Fruit fly (Drosophila melanogaster): ENCODE results near the gene CG46317.

Gene CG46317

DNA sequence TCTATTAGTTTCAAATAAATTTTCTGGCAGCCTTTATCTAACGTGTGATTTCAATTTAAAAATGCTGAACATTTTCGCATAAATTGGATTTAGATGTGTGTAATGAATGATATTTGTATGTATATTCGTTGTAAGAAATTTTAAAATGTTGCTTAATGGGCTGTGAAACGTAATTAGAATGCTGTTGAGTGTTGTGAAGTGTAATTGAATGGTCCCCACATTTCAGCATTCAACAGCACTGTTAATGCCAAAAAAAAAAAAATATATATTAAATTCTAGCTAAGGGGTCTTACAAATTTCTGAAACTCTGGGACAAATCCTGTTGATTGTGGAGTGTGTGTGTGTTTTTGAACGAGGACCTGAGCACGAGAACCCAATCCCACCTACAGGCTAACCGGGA lies 4.1 kb downstream of the CG46317 start:
- TF ChIP-seq Mio (GFP tag; optimal IDR thresholded peaks at IDR 0.05) (no peak), Dfd (GFP tag; optimal IDR thresholded peaks at IDR 0.05) (peak; percentile 11), Jra (GFP tag; optimal IDR thresholded peaks at IDR 0.05) (no peak), usp (GFP tag; optimal IDR thresholded peaks at IDR 0.05) (no peak), Sp1 (GFP tag; optimal IDR thresholded peaks at IDR 0.05) (no peak), Myc (optimal IDR thresholded peaks at IDR 0.05) (no peak)

DNA sequence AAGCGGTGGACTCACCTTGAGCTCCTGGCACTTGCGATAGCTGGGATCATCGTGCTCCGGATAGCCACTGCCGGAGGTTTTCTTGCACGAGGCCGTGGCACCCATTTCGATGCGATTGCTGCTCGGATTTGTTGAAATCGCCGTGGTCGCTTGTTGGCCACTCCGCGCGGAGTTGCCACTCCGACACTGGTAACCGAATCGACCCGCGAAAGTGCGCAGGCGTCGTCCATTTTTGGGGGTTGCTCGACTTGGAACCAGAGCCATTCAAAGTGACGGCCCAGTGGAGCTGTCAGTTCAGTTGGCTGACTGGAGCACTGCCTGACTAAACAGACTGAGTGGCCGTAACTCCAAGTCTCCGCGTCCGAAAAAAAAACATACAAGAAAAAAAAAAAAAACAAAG lies 5.1 kb downstream of the CG46317 start, which contains the start of the genes CG13404 and na:
TSS of gene CG13404 (minus strand) at position 176 of the 400 bp plus-strand sequence.
TSS of gene na (plus strand) at position 293 of the 400 bp plus-strand sequence.
- TF ChIP-seq Dif (GFP tag; optimal IDR thresholded peaks at IDR 0.05; ENCODE audit: partially characterized antibody) (no peak), Hr78 (GFP tag; optimal IDR thresholded peaks at IDR 0.05) (no peak), Rel (GFP tag; optimal IDR thresholded peaks at IDR 0.05) (no peak), Rel (tag; optimal IDR thresholded peaks at IDR 0.05) (no peak), Hr83 (GFP tag; optimal IDR thresholded peaks at IDR 0.05; ENCODE audit: poor library complexity, severe bottlenecking) (no peak), br (GFP tag; optimal IDR thresholded peaks at IDR 0.05) (no peak)

DNA sequence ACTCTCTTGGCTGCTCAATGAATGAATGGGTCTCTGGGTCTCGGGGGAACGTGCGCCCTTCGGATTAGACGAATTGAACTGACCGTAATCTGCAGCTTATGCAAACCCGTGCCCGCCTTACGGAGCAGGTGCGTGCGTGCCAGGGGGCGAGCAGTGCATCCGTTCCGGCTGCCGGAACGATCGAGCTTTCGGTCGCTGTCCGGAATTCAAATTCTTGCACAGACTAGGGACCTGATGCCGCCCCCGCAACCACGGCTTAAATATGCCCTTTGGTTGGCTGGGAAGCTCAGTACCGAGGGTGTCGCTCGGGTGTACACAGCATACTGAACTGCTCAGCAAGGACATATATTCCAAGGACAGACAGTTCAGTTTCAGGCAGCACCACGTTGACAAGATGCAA lies 16.4 kb downstream of the CG46317 start, which contains the start of gene Muc12Ea:
TSS of gene Muc12Ea (plus strand) at position 301 of the 400 bp plus-strand sequence.
- TF ChIP-seq Abd-B (GFP tag; optimal IDR thresholded peaks at IDR 0.05) (no peak), sv (GFP tag; optimal IDR thresholded peaks at IDR 0.05) (no peak), GATAd (GFP tag; optimal IDR thresholded peaks at IDR 0.05) (no peak), Mio (GFP tag; optimal IDR thresholded peaks at IDR 0.05) (no peak), br (GFP tag; optimal IDR thresholded peaks at IDR 0.05) (no peak), Myc (optimal IDR thresholded peaks at IDR 0.05) (no peak), Sp1 (GFP tag; optimal IDR thresholded peaks at IDR 0.05) (no peak), foxo (GFP tag; optimal IDR thresholded peaks at IDR 0.05) (no peak), dl (GFP tag; optimal IDR thresholded peaks at IDR 0.05; ENCODE audit: insufficient read depth in 1 of 2, partially characterized antibody in 2 of 2) (no peak), HLH106 (tag; optimal IDR thresholded peaks at IDR 0.05) (no peak), rgr (GFP tag; optimal IDR thresholded peaks at IDR 0.05) (no peak), lola (GFP tag; optimal IDR thresholded peaks at IDR 0.05) (no peak), Vsx2 (GFP tag; optimal IDR thresholded peaks at IDR 0.05; ENCODE audit: partially characterized antibody) (no peak), Jra (GFP tag; optimal IDR thresholded peaks at IDR 0.05) (no peak)

DNA sequence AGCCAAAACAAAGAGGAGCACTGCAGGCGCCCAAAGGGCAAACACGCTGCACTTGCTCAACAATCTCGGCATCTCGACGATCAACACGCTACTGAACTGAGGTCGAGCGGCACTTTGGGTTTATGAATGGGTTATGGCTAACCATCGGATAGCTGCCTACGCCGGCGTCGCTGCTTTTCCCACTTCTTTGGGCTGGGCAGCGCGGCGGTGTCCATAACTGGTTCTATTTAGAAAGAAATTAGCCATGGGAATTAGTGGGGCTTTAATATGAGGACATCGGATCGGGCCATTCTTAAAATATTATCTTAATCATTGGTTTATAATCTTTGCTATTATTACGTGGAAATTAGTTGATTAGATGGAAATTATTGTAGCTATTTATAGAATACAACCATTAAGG lies 28.3 kb downstream of the CG46317 start, which contains the start of gene CG9400:
TSS of gene CG9400 (minus strand) at position 101 of the 400 bp plus-strand sequence.
- no peak for TF ChIP-seq pan (optimal IDR thresholded peaks at IDR 0.05)
